Fruit fly (Drosophila melanogaster) whole organism, embryonic: ENCODE data around the gene alpha-PheRS.

Experiments
- Adf1 ChIP-seq: fragments of 200-800 bp; sonication (Bioruptor generic); IDR thresholded peaks from 2 replicates; pipeline ENCODE4 v1.3.6; 2022; ENCODE audit warnings: missing biosample characterization, missing genetic modification characterization
- Blimp-1 ChIP-seq: fragments of 200-800 bp; sonication (Bioruptor generic); optimal IDR thresholded peaks from 3 replicates; lab custom pipeline; 2018; ENCODE audit warnings: missing biosample characterization, missing genetic modification characterization, mild to moderate bottlenecking, moderate library complexity, missing genetic modification reagents
- CG10321 ChIP-seq: fragments of 200-800 bp; sonication (Bioruptor generic); IDR thresholded peaks from 2 replicates; pipeline ENCODE4 v1.3.6; 2022; ENCODE audit warnings: missing biosample characterization, missing genetic modification characterization
- CG10431 ChIP-seq: fragments of 200-800 bp; sonication (Bioruptor generic); optimal IDR thresholded peaks from 3 replicates; lab custom pipeline; 2018; ENCODE audit warnings: missing biosample characterization, mild to moderate bottlenecking, missing genetic modification characterization
- CG10979 ChIP-seq: fragments of 200-800 bp; sonication (Bioruptor generic); optimal IDR thresholded peaks from 2 replicates; lab custom pipeline; 2018; ENCODE audit warnings: missing biosample characterization, mild to moderate bottlenecking, missing genetic modification characterization, moderate library complexity
- CG12104 ChIP-seq: fragments of 200-800 bp; sonication (Bioruptor generic); optimal IDR thresholded peaks from 3 replicates; lab custom pipeline; 2016; ENCODE audit warnings: missing biosample characterization, missing genetic modification characterization
- CG13296 ChIP-seq: fragments of 200-800 bp; sonication (Bioruptor generic); optimal IDR thresholded peaks from 3 replicates; lab custom pipeline; 2018; ENCODE audit warnings: missing biosample characterization, mild to moderate bottlenecking, missing genetic modification characterization
- CG13624 ChIP-seq: fragments of 200-800 bp; sonication (Bioruptor generic); optimal IDR thresholded peaks from 2 replicates; lab custom pipeline; 2016; ENCODE audit warnings: missing biosample characterization, missing genetic modification characterization
- CG14050 ChIP-seq: fragments of 200-800 bp; sonication (Bioruptor generic); IDR thresholded peaks from 3 replicates; pipeline ENCODE4 v1.3.6; 2022; ENCODE audit warnings: missing biosample characterization, missing genetic modification characterization
- CG14710 ChIP-seq: fragments of 200-800 bp; sonication (Bioruptor generic); optimal IDR thresholded peaks from 3 replicates; lab custom pipeline; 2019; ENCODE audit warnings: missing biosample characterization, mild to moderate bottlenecking, missing genetic modification characterization, moderate library complexity
- CG1602 ChIP-seq: fragments of 200-800 bp; sonication (Bioruptor generic); optimal IDR thresholded peaks from 3 replicates; lab custom pipeline; 2016; ENCODE audit warnings: missing biosample characterization, missing genetic modification characterization
- CG30431 ChIP-seq: fragments of 200-800 bp; sonication (Bioruptor generic); optimal IDR thresholded peaks from 2 replicates; lab custom pipeline; 2017; ENCODE audit warnings: missing biosample characterization, missing genetic modification characterization
- CG34224 ChIP-seq: fragments of 200-800 bp; sonication (Bioruptor generic); IDR thresholded peaks from 3 replicates; pipeline ENCODE4 v1.3.6; 2022; ENCODE audit warnings: missing biosample characterization, missing genetic modification characterization; ENCODE audit not compliant: partially characterized antibody
- CG4360 ChIP-seq: fragments of 200-800 bp; sonication (Bioruptor generic); IDR thresholded peaks from 2 replicates; pipeline ENCODE4 v1.3.6; 2022; ENCODE audit warnings: missing biosample characterization, missing genetic modification characterization
- CG4404 ChIP-seq: fragments of 200-800 bp; sonication (Bioruptor generic); IDR thresholded peaks from 2 replicates; pipeline ENCODE4 v1.3.6; 2022; ENCODE audit warnings: missing biosample characterization, missing genetic modification characterization
- CG6813 ChIP-seq: fragments of 200-800 bp; sonication (Bioruptor generic); optimal IDR thresholded peaks from 2 replicates; lab custom pipeline; 2017; ENCODE audit warnings: missing biosample characterization, missing genetic modification characterization, mild to moderate bottlenecking, moderate library complexity, missing genetic modification reagents
- CG9932 ChIP-seq: fragments of 200-800 bp; sonication (Bioruptor generic); IDR thresholded peaks from 2 replicates; pipeline ENCODE4 v1.3.6; 2022; ENCODE audit warnings: missing biosample characterization, missing genetic modification characterization
- Dek ChIP-seq: fragments of 200-800 bp; sonication (Bioruptor generic); optimal IDR thresholded peaks from 3 replicates; lab custom pipeline; 2019; ENCODE audit warnings: missing biosample characterization, mild to moderate bottlenecking, missing genetic modification characterization, moderate library complexity
- Eip74EF ChIP-seq, 2 experiments: fragments of 200-800 bp in 1 of 2; fragments of >200 bp in 1 of 2; sonication (Bioruptor generic) in 1 of 2; optimal IDR thresholded peaks; 2 replicates each; lab custom pipeline; 2017 to 2019; ENCODE audit warnings: missing biosample characterization in 2 of 2, missing genetic modification characterization in 2 of 2, mild to moderate bottlenecking in 1 of 2, moderate library complexity in 1 of 2
- Ets97D ChIP-seq: fragments of 200-800 bp; sonication (Bioruptor generic); optimal IDR thresholded peaks from 3 replicates; lab custom pipeline; 2016; ENCODE audit warnings: missing biosample characterization, missing genetic modification characterization
- Fer2 ChIP-seq: fragments of 200-800 bp; sonication (Bioruptor generic); optimal IDR thresholded peaks from 2 replicates; lab custom pipeline; 2018; ENCODE audit warnings: missing biosample characterization, mild to moderate bottlenecking, missing genetic modification characterization, moderate library complexity
- Lim3 ChIP-seq: fragments of 200-800 bp; sonication (Bioruptor generic); IDR thresholded peaks from 2 replicates; pipeline ENCODE4 v1.3.6; 2022; ENCODE audit warnings: missing biosample characterization, missing genetic modification characterization
- Meics ChIP-seq: fragments of 200-800 bp; sonication (Bioruptor generic); optimal IDR thresholded peaks from 2 replicates; lab custom pipeline; 2017; ENCODE audit warnings: missing biosample characterization, mild to moderate bottlenecking, missing genetic modification characterization
- Mes4 ChIP-seq: fragments of 200-800 bp; sonication (Bioruptor generic); optimal IDR thresholded peaks from 2 replicates; lab custom pipeline; 2016; ENCODE audit warnings: missing biosample characterization, missing genetic modification characterization
- Nf-YB ChIP-seq: fragments of 200-800 bp; sonication (Bioruptor generic); optimal IDR thresholded peaks from 3 replicates; lab custom pipeline; 2019; ENCODE audit warnings: missing biosample characterization, mild to moderate bottlenecking, missing genetic modification characterization, moderate library complexity
- Scr ChIP-seq: fragments of 200-800 bp; sonication (Bioruptor generic); IDR thresholded peaks from 2 replicates; pipeline ENCODE4 v1.3.6; 2022; ENCODE audit warnings: missing biosample characterization, missing genetic modification characterization; ENCODE audit not compliant: partially characterized antibody
- Side ChIP-seq: fragments of 200-800 bp; sonication (Bioruptor generic); optimal IDR thresholded peaks from 2 replicates; lab custom pipeline; 2016; ENCODE audit warnings: missing biosample characterization, missing genetic modification characterization
- Sin3A ChIP-seq: fragments of >200 bp; optimal IDR thresholded peaks from 2 replicates; lab custom pipeline; 2018
- Tbp ChIP-seq: fragments of >200 bp; optimal IDR thresholded peaks from 2 replicates; lab custom pipeline; 2018; ENCODE audit warnings: missing biosample characterization, missing genetic modification characterization
- btn ChIP-seq: fragments of 200-800 bp; sonication (Bioruptor generic); optimal IDR thresholded peaks from 2 replicates; lab custom pipeline; 2016; ENCODE audit warnings: missing biosample characterization, missing genetic modification characterization
- caup ChIP-seq: fragments of 200-800 bp; sonication (Bioruptor generic); optimal IDR thresholded peaks from 3 replicates; lab custom pipeline; 2017; ENCODE audit warnings: missing biosample characterization, mild to moderate bottlenecking, missing genetic modification characterization, moderate library complexity; ENCODE audit not compliant: severe bottlenecking
- crp ChIP-seq, 2 experiments: fragments of 200-800 bp; sonication (Bioruptor generic); optimal IDR thresholded peaks; 2 replicates in 1 of 2; 3 replicates in 1 of 2; lab custom pipeline; 2017; ENCODE audit warnings: missing biosample characterization in 2 of 2, missing genetic modification characterization in 2 of 2, mild to moderate bottlenecking in 1 of 2, moderate library complexity in 1 of 2
- dmrt11E ChIP-seq: fragments of 200-800 bp; sonication (Bioruptor generic); optimal IDR thresholded peaks from 3 replicates; lab custom pipeline; 2018; ENCODE audit warnings: missing biosample characterization, mild to moderate bottlenecking, missing genetic modification characterization, moderate library complexity
- fd3F ChIP-seq: fragments of 200-800 bp; sonication (Bioruptor generic); optimal IDR thresholded peaks from 2 replicates; lab custom pipeline; 2018; ENCODE audit warnings: missing biosample characterization, mild to moderate bottlenecking, missing genetic modification characterization, moderate library complexity
- fu2 ChIP-seq: fragments of 200-800 bp; sonication (Bioruptor generic); optimal IDR thresholded peaks from 2 replicates; lab custom pipeline; 2016; ENCODE audit warnings: missing biosample characterization, missing genetic modification characterization
- grau ChIP-seq: fragments of 200-800 bp; optimal IDR thresholded peaks from 3 replicates; lab custom pipeline; 2019; ENCODE audit warnings: missing biosample characterization, mild to moderate bottlenecking, missing genetic modification characterization, moderate library complexity
- gsb ChIP-seq: fragments of 200-800 bp; sonication (Bioruptor generic); IDR thresholded peaks from 2 replicates; pipeline ENCODE4 v1.3.6; 2022; ENCODE audit warnings: missing biosample characterization, missing genetic modification characterization
- gsb-n ChIP-seq: fragments of 200-800 bp; sonication (Bioruptor generic); optimal IDR thresholded peaks from 3 replicates; lab custom pipeline; 2018; ENCODE audit warnings: missing biosample characterization, mild to moderate bottlenecking, missing genetic modification characterization
- h ChIP-seq: fragments of >200 bp; optimal IDR thresholded peaks from 2 replicates; lab custom pipeline; 2017
- ken ChIP-seq: fragments of 200-800 bp; sonication (Bioruptor generic); IDR thresholded peaks from 3 replicates; pipeline ENCODE4 v1.3.6; 2022; ENCODE audit warnings: missing biosample characterization, missing genetic modification characterization
- lbe ChIP-seq: fragments of 200-800 bp; sonication (Bioruptor generic); optimal IDR thresholded peaks from 2 replicates; lab custom pipeline; 2016; ENCODE audit warnings: missing biosample characterization, mild to moderate bottlenecking, missing genetic modification characterization
- org-1 ChIP-seq: fragments of 200-800 bp; sonication (Bioruptor generic); optimal IDR thresholded peaks from 2 replicates; lab custom pipeline; 2017; ENCODE audit warnings: missing biosample characterization, missing genetic modification characterization
- peb ChIP-seq: fragments of 200-800 bp; sonication (Bioruptor generic); IDR thresholded peaks from 2 replicates; pipeline ENCODE4 v1.3.6; 2022; ENCODE audit warnings: missing biosample characterization, missing genetic modification characterization
- pros ChIP-seq: fragments of 200-800 bp; sonication (Bioruptor generic); optimal IDR thresholded peaks from 3 replicates; lab custom pipeline; 2019; ENCODE audit warnings: missing biosample characterization, mild to moderate bottlenecking, missing genetic modification characterization, moderate library complexity
- pum ChIP-seq: fragments of 200-800 bp; sonication (Bioruptor generic); optimal IDR thresholded peaks from 2 replicates; lab custom pipeline; 2016; ENCODE audit warnings: missing biosample characterization, missing genetic modification characterization
- ro ChIP-seq: fragments of 200-800 bp; sonication (Bioruptor generic); IDR thresholded peaks from 2 replicates; pipeline ENCODE4 v1.3.6; 2022; ENCODE audit warnings: missing biosample characterization, missing genetic modification characterization
- sens ChIP-seq: fragments of 200-800 bp; sonication (Bioruptor generic); peaks from one replicate; lab custom pipeline; 2016; ENCODE audit warnings: missing biosample characterization, missing genetic modification characterization
- seq ChIP-seq: fragments of 200-800 bp; sonication (Bioruptor generic); IDR thresholded peaks from 2 replicates; pipeline ENCODE4 v1.3.6; 2022; ENCODE audit warnings: missing biosample characterization, missing genetic modification characterization
- zfh1 ChIP-seq: fragments of 200-800 bp; sonication (Bioruptor generic); IDR thresholded peaks from 3 replicates; pipeline ENCODE4 v1.3.6; 2022; ENCODE audit warnings: missing biosample characterization, missing genetic modification characterization

alpha-PheRS gene

dm6 chrX:8114476-8115342 is 30.7 kb downstream of the alpha-PheRS start (continued):
- TF ChIP-seq caup (peak; percentile 67), CG10979 (peak; percentile 42), CG10431 (GFP tag; lab: Kevin White, UChicago) (no peak), crp (GFP tag; optimal IDR thresholded peaks at IDR 0.05; lab: Kevin White, UChicago) (peak in 1 of 2 experiments; percentile 16), gsb-n (no peak), Eip74EF (GFP tag; optimal IDR thresholded peaks at IDR 0.05; lab: Kevin White, UChicago) (peak in 1 of 2 experiments; percentile 19), Lim3 (no peak), CG1602 (GFP tag; lab: Kevin White, UChicago) (peak; percentile 24), CG6813 (GFP tag; lab: Kevin White, UChicago) (peak; percentile 48), lbe (GFP tag; lab: Kevin White, UChicago) (no peak), Blimp-1 (peak; percentile 42), Fer2 (peak; percentile 19), Adf1 (GFP tag; lab: Robert Waterston, UW) (no peak), fu2 (GFP tag; lab: Kevin White, UChicago) (peak; percentile 33), grau (tag; lab: Kevin White, UChicago) (peak; percentile 79), zfh1 (GFP tag; lab: Robert Waterston, UW) (peak; percentile 50; the same call in 1 of the 3 replicates), Tbp (GFP tag; lab: Kevin White, UChicago) (no peak), gsb (GFP tag; lab: Robert Waterston, UW) (0 out of 2 replicates have a peak, but pooled peaks have one; percentile 33), CG9932 (peak; percentile 63), Nf-YB (no peak), fd3F (GFP tag; lab: Kevin White, UChicago) (peak; percentile 52), CG12104 (peak; percentile 42), CG13296 (GFP tag; lab: Kevin White, UChicago) (peak; percentile 78), pros (GFP tag; lab: Kevin White, UChicago) (no peak), h (no peak), Ets97D (no peak), Scr (GFP tag; lab: Robert Waterston, UW) (no peak), Dek (tag; lab: Kevin White, UChicago) (peak; percentile 61), Sin3A (lab: Kevin White, UChicago) (no peak), Mes4 (peak; percentile 47), ro (GFP tag; lab: Robert Waterston, UW) (no peak), pum (GFP tag; lab: Kevin White, UChicago) (peak; percentile 15), peb (GFP tag; lab: Robert Waterston, UW) (0 out of 2 replicates have a peak, but pooled peaks have one; percentile 18), CG14710 (tag; lab: Kevin White, UChicago) (peak; percentile 7), sens (GFP tag; lab: Kevin White, UChicago) (peak; percentile 67), ken (no peak), CG30431 (GFP tag; lab: Kevin White, UChicago) (no peak), btn (peak; percentile 9), CG10321 (GFP tag; lab: Robert Waterston, UW) (no peak), org-1 (GFP tag; lab: Kevin White, UChicago) (peak; percentile 58), CG13624 (GFP tag; lab: Kevin White, UChicago) (peak; percentile 65), CG4360 (GFP tag; lab: Robert Waterston, UW) (peak; percentile 31; the same call in 1 of the 2 replicates), Meics (GFP tag; lab: Kevin White, UChicago) (peak; percentile 82), dmrt11E (no peak), seq (peak; percentile 51; the same call in 1 of the 2 replicates), CG4404 (GFP tag; lab: Robert Waterston, UW) (no peak), CG34224 (GFP tag; lab: Robert Waterston, UW) (no peak), CG14050 (GFP tag; lab: Robert Waterston, UW) (peak; percentile 47; the same call in 1 of the 3 replicates), Side (GFP tag; lab: Kevin White, UChicago) (peak; percentile 18)
